Fruit fly (Drosophila melanogaster) whole organism, adult: ENCODE results near the gene CG14220.
A peak's percentile ranks its signal among the peaks of the same experiment; 100 is the strongest.

ENCODE experiments used
- CG12768 ChIP-seq: fragments of 200-800 bp; sonication (Bioruptor generic); optimal IDR thresholded peaks from 2 replicates; lab custom pipeline; 2017; ENCODE audit warnings: missing biosample characterization, missing genetic modification characterization, mild to moderate bottlenecking, moderate library complexity, missing genetic modification reagents
- CG14711 ChIP-seq: fragments of 200-800 bp; sonication (Bioruptor generic); optimal IDR thresholded peaks from 2 replicates; lab custom pipeline; 2018; ENCODE audit warnings: missing biosample characterization, mild to moderate bottlenecking, missing genetic modification characterization, moderate library complexity
- CG1620 ChIP-seq: fragments of 200-800 bp; sonication (Bioruptor generic); optimal IDR thresholded peaks from 2 replicates; lab custom pipeline; 2016; ENCODE audit warnings: missing biosample characterization, missing genetic modification characterization
- Crg-1 ChIP-seq: fragments of 200-800 bp; sonication (Bioruptor generic); optimal IDR thresholded peaks from 2 replicates; lab custom pipeline; 2016; ENCODE audit warnings: missing biosample characterization, missing genetic modification characterization
- Mnt ChIP-seq: fragments of 200-800 bp; sonication (Bioruptor generic); optimal IDR thresholded peaks from 2 replicates; lab custom pipeline; 2016; ENCODE audit warnings: missing biosample characterization, mild to moderate bottlenecking, missing genetic modification characterization
- bab1 ChIP-seq: fragments of 200-800 bp; sonication (Bioruptor generic); optimal IDR thresholded peaks from 3 replicates; lab custom pipeline; 2019; ENCODE audit warnings: missing biosample characterization, mild to moderate bottlenecking, missing genetic modification characterization, moderate library complexity
- cic ChIP-seq: fragments of 200-800 bp; sonication (Bioruptor generic); optimal IDR thresholded peaks from 2 replicates; lab custom pipeline; 2017; ENCODE audit warnings: missing biosample characterization, mild to moderate bottlenecking, missing genetic modification characterization, moderate library complexity
- cnc ChIP-seq, 2 experiments: fragments of >200 bp; optimal IDR thresholded peaks; 2 replicates each; lab custom pipeline; 2017
- ovo ChIP-seq: fragments of 200-800 bp; sonication (Bioruptor generic); optimal IDR thresholded peaks from 2 replicates; lab custom pipeline; 2016; ENCODE audit warnings: missing biosample characterization, missing genetic modification characterization
- pad ChIP-seq: fragments of 200-800 bp; sonication (Bioruptor generic); optimal IDR thresholded peaks from 3 replicates; lab custom pipeline; 2017; ENCODE audit warnings: missing biosample characterization, missing genetic modification characterization, mild to moderate bottlenecking, moderate library complexity, missing genetic modification reagents
- tj ChIP-seq: fragments of 200-800 bp; sonication (Bioruptor generic); optimal IDR thresholded peaks from 3 replicates; lab custom pipeline; 2017; ENCODE audit warnings: missing biosample characterization, mild to moderate bottlenecking, missing genetic modification characterization, moderate library complexity

dm6 chrX:19608042-19608609 is 6.5 kb upstream of the CG14220 start:
- TF ChIP-seq CG12768 (GFP tag; lab: Kevin White, UChicago) (no peak), Mnt (GFP tag; lab: Kevin White, UChicago) (peak; percentile 61), ovo (no peak), CG14711 (tag; lab: Kevin White, UChicago) (no peak), cnc (optimal IDR thresholded peaks at IDR 0.05; lab: Kevin White, UChicago) (no peak), bab1 (GFP tag; lab: Kevin White, UChicago) (no peak), CG1620 (GFP tag; lab: Kevin White, UChicago) (no peak), tj (GFP tag; lab: Kevin White, UChicago) (no peak), cic (GFP tag; lab: Kevin White, UChicago) (no peak), Crg-1 (GFP tag; lab: Kevin White, UChicago) (no peak), pad (peak; percentile 41)
